Worm (Caenorhabditis elegans): ENCODE data around the gene C04F5.9.

C04F5.9 gene

DNA sequence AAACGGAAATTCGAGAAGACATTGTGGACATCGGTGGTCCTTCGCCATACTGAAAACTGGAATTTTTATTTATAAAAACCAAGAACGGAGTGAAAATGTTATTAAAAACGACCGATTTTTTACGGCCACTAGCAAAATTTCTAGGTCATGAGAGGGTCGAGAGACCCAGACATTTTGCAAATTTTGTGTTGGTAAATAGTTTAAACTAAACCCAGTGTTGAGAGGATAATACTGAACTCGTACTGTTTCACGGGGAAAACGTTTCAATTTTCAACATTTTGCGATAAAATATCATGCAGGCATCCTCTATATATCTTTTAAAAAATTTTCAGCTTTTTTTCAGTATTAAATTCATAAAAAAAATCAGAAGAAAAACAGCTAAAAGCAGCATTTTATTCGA is at the start of gene C04F5.9:
Gene C04F5.9, minus strand, starts transcription at position 101 of the 400 bp plus-strand sequence.
- TF ChIP-seq pha-4 (GFP tag; IDR thresholded peaks at IDR 0.05) (no peak), pha-4 (tag; optimal IDR thresholded peaks at IDR 0.05) (no peak), mes-2 (tag; optimal IDR thresholded peaks at IDR 0.05; ENCODE audit: poor library complexity, severe bottlenecking) (peak; percentile 21)

ce11 chrV:5165426-5165825 is 46.4 kb upstream of the C04F5.9 start, which contains the start of gene srw-140:
TSS of gene srw-140 (plus strand) at chrV:5165726.
- TF ChIP-seq ztf-11 (tag; optimal IDR thresholded peaks at IDR 0.05) (no peak), unc-62 (GFP tag; optimal IDR thresholded peaks at IDR 0.05 in 1 of 2) (peak in 1 of 2 experiments; percentile 35), unc-62 (tag; optimal IDR thresholded peaks at IDR 0.05) (no peak), daf-19 (GFP tag; conservative IDR thresholded peaks at IDR 0.05) (no peak), aha-1 (tag) (peak; percentile 40)

DNA sequence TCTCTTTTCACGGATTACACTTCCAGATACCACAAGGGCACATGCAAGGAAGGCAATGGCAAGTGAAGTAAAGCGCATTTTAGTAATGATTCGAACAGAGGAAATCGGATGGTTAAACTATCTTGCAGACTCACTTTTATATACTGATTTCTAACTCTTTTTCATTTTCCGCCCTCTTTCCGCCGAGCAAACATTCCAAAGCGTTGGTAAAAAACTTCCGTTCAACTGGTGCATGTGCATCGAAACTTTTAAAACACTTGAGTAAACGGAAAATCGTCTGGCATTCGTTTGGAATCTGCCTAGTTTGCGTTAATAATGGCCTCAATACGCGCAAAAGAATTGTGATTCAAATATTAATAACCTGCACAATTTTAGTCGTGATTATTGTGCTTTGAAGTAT is 45.7 kb upstream of the C04F5.9 start, which contains the start of gene abu-7:
Gene abu-7, minus strand, starts transcription at position 101 of the 400 bp plus-strand sequence.
- TF ChIP-seq Y48G9A.11 (GFP tag; IDR thresholded peaks at IDR 0.05) (no peak), madf-9 (GFP tag; conservative IDR thresholded peaks at IDR 0.05) (no peak), hlh-11 (tag; optimal IDR thresholded peaks at IDR 0.05) (no peak), nhr-76 (tag; optimal IDR thresholded peaks at IDR 0.05) (no peak), skn-1 (tag; optimal IDR thresholded peaks at IDR 0.05) (no peak), nhr-102 (tag; optimal IDR thresholded peaks at IDR 0.05) (no peak), Y105C5A.15 (GFP tag; IDR thresholded peaks at IDR 0.05) (no peak), ceh-28 (tag; optimal IDR thresholded peaks at IDR 0.05) (no peak), fkh-10 (GFP tag; optimal IDR thresholded peaks at IDR 0.05) (no peak), spr-1 (tag; optimal IDR thresholded peaks at IDR 0.05) (no peak), zip-11 (GFP tag; IDR thresholded peaks at IDR 0.05) (no peak), ceh-62 (tag; optimal IDR thresholded peaks at IDR 0.05) (no peak), lin-1 (GFP tag; IDR thresholded peaks at IDR 0.05) (no peak), duxl-1 (tag; optimal IDR thresholded peaks at IDR 0.05; ENCODE audit: poor library complexity) (no peak), F10B5.3 (tag; optimal IDR thresholded peaks at IDR 0.05) (no peak), D1046.2 (GFP tag; IDR thresholded peaks at IDR 0.05) (no peak), egl-43 (GFP tag; IDR thresholded peaks at IDR 0.05) (no peak), spr-3 (GFP tag; optimal IDR thresholded peaks at IDR 0.05) (no peak), ctbp-1 (GFP tag; IDR thresholded peaks at IDR 0.05) (no peak)

ce11 chrV:5161792-5162191 is 42.8 kb upstream of the C04F5.9 start, which contains the start of gene abu-6:
TSS of gene abu-6 (minus strand) at chrV:5161892.
- TF ChIP-seq fkh-10 (GFP tag; optimal IDR thresholded peaks at IDR 0.05): no peak
- TF ChIP-seq nhr-6 (tag; optimal IDR thresholded peaks at IDR 0.05): no peak
- TF ChIP-seq saeg-2 (GFP tag; IDR thresholded peaks at IDR 0.05): no peak
- TF ChIP-seq nhr-237 (tag; optimal IDR thresholded peaks at IDR 0.05): no peak

- no peak for TF ChIP-seq ZK546.5 (tag; optimal IDR thresholded peaks at IDR 0.05)
- TF ChIP-seq lim-7 (GFP tag; IDR thresholded peaks at IDR 0.05): 0 out of 2 replicates have a peak, but pooled peaks have one; percentile 8
Measured at ce11 chrV:5158302-5158701, 39.3 kb upstream of the C04F5.9 start, which contains the start of gene abu-15. TSS of gene abu-15 (plus strand) at chrV:5158602.

DNA sequence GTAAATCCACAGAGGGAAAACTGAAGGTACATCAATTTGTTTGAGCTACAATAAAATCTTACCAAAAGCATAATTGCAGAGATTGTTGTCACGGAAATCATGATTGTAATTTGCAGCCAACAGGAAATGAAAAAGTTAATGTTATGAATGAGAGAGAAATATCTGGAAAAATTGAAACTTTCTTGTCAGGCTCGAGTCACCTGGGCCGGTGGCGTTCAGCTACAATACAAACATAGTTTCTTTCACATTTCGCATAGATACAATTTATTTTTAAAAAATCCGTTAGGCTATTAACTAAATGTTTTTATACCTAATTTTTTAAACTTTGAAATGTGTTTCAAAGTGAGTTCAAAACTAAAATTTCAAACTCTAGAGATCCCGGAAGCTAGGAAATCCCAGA is 38.7 kb upstream of the C04F5.9 start, which contains the start of gene srx-39:
Gene srx-39, minus strand, starts transcription at position 101 of the 400 bp plus-strand sequence.
- TF ChIP-seq lir-3 (tag; optimal IDR thresholded peaks at IDR 0.05) (no peak), pqm-1 (tag; optimal IDR thresholded peaks at IDR 0.05) (no peak), nhr-111 (GFP tag; optimal IDR thresholded peaks at IDR 0.05) (no peak), ama-1 (optimal IDR thresholded peaks at IDR 0.05) (no peak), ceh-20 (GFP tag; IDR thresholded peaks at IDR 0.05) (no peak), rbr-2 (tag; optimal IDR thresholded peaks at IDR 0.05) (no peak), dve-1 (tag; optimal IDR thresholded peaks at IDR 0.05; ENCODE audit: insufficient read depth) (no peak), nhr-10 (tag; optimal IDR thresholded peaks at IDR 0.05) (no peak), unc-62 (GFP tag; optimal IDR thresholded peaks at IDR 0.05 in 1 of 2) (no peak), unc-62 (tag; optimal IDR thresholded peaks at IDR 0.05) (no peak), ceh-28 (tag; optimal IDR thresholded peaks at IDR 0.05) (no peak), F37D6.2 (tag; optimal IDR thresholded peaks at IDR 0.05) (no peak), cey-2 (tag; optimal IDR thresholded peaks at IDR 0.05; ENCODE audit: borderline replicate concordance, insufficient read depth) (no peak), nhr-25 (tag; optimal IDR thresholded peaks at IDR 0.05; ENCODE audit: borderline replicate concordance, insufficient read depth) (no peak), snpc-1.2 (GFP tag; IDR thresholded peaks at IDR 0.05) (no peak)

Measured in whole organism, L4 larva.